Worm (Caenorhabditis elegans): ENCODE measurements around the gene C29F5.8.

The C29F5.8 gene

DNA sequence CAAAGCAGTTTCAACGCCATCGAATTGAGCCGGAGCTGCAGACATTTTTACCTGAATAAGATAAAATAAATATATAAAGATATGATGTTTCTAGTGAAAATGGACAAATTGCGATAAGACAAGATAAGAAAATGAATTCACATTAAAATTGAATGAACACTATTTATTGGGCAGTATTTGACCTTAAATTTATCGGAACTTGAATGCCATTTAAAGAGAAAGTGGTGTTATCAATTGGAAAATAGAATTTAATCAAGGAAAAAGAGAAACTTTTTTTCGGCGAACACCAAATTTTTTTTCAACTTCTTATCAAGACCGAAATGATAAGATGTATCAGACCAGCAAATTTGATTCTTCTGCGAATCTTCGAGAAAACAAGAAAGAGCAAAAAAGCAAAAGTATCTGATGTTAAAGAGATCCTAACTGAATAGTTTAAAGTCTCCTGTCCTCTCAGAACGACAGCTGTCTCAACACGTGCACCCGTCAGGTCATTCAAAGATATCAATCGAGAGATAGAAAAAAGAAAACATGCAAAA is 16.1 kb upstream of the C29F5.8 start, which contains the start of gene upb-1:
Gene upb-1, minus strand, starts transcription at position 51 of the 536 bp plus-strand sequence.
- TF ChIP-seq hmbx-1 (tag; optimal IDR thresholded peaks at IDR 0.05) (no peak), ceh-36 (tag; optimal IDR thresholded peaks at IDR 0.05) (no peak), sea-1 (GFP tag; conservative IDR thresholded peaks at IDR 0.05) (no peak), hmg-4 (GFP tag; optimal IDR thresholded peaks at IDR 0.05) (no peak), tbx-11 (GFP tag; IDR thresholded peaks at IDR 0.05) (no peak), ets-7 (tag; optimal IDR thresholded peaks at IDR 0.05) (no peak), B0310.2 (tag; optimal IDR thresholded peaks at IDR 0.05) (no peak), hnd-1 (tag; optimal IDR thresholded peaks at IDR 0.05) (no peak), ama-1 (optimal IDR thresholded peaks at IDR 0.05) (no peak), pes-1 (GFP tag; IDR thresholded peaks at IDR 0.05) (no peak)

DNA sequence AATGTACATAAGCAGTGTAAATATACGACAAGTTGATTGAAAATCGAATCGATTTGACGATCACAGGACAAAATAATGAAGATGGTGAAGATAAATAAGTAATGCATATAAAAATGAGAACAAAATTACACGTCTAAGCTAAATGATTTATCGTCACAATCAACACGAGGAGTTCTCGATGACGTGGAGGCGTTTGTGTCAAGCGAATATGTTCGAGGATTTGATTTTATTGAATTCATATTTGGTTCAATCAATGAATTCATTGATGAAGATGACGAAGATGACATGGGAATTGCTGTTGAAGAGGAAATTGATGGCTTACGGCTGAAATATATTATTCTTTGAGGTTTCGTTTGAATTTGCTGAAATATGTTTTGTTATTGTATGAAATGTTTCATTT is 13.7 kb upstream of the C29F5.8 start, which contains the start of gene nyn-3:
Gene nyn-3, minus strand, starts transcription at position 101 of the 400 bp plus-strand sequence.
- TF ChIP-seq tbx-11 (GFP tag; IDR thresholded peaks at IDR 0.05) (no peak), ceh-13 (GFP tag; optimal IDR thresholded peaks at IDR 0.05) (no peak), aly-1 (tag; optimal IDR thresholded peaks at IDR 0.05) (no peak), sea-1 (GFP tag; conservative IDR thresholded peaks at IDR 0.05) (no peak), B0310.2 (tag; optimal IDR thresholded peaks at IDR 0.05) (no peak), ceh-36 (tag; optimal IDR thresholded peaks at IDR 0.05) (no peak), pes-1 (GFP tag; IDR thresholded peaks at IDR 0.05) (no peak), tra-4 (tag; optimal IDR thresholded peaks at IDR 0.05) (no peak), ets-7 (tag; optimal IDR thresholded peaks at IDR 0.05) (no peak), tbx-37 (GFP tag; conservative IDR thresholded peaks at IDR 0.05) (no peak)

DNA sequence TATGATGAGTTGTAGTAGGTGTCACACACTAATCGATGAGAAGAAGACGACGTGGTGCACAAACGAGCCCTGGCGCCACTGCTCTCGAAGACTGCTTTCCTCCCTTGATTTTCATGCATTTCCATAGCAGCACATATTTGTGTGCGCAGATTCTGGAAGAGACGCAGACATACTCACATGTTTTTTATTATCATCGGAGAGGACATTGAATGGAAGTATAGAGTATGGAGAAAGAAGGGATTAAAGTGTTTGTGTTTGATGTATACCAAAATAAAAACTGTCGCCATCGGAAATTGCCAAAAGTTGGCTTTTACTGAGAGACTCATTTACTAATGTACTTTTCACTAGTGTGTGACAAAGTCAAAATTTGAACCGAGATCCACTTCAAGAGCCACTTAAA is 12.0 kb upstream of the C29F5.8 start, which contains the start of gene mps-1:
Gene mps-1, minus strand, starts transcription at position 101 of the 400 bp plus-strand sequence.
- no peak for TF ChIP-seq tbx-11 (GFP tag; IDR thresholded peaks at IDR 0.05)

DNA sequence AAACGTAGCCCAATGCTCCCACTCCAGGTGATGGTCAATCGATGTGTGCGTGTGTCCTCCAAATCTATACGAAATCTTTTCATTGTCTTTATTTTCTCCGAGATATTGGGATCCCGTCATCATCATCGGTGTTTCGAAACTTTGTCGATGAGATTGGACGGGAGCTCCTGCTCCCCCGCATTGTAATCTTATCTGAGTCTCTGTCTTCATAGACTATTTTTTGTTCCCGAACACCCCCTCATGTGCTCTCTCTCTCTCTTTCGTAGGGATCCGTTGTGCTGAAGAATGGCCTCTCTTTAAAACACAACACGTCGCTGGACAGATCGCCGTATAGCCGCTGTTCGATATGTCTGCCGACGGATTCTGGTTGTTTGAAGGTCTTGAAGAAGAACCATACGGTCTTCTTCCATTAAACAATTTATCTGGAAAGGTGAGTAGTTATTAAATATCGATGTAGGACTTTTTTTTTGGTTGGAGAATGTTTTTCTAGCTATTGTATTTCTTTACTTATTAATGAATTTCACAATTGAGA is 3.0 kb upstream of the C29F5.8 start, which contains the start of gene C29F5.1:
Gene C29F5.1, plus strand, starts transcription at position 317 of the 532 bp plus-strand sequence.
- TF ChIP-seq hnd-1 (tag; optimal IDR thresholded peaks at IDR 0.05) (no peak), B0310.2 (tag; optimal IDR thresholded peaks at IDR 0.05) (no peak), ceh-36 (tag; optimal IDR thresholded peaks at IDR 0.05) (no peak), flt-1 (GFP tag; IDR thresholded peaks at IDR 0.05) (no peak), hmg-4 (GFP tag; optimal IDR thresholded peaks at IDR 0.05) (no peak), hmbx-1 (tag; optimal IDR thresholded peaks at IDR 0.05) (no peak), ets-7 (tag; optimal IDR thresholded peaks at IDR 0.05) (no peak), tra-4 (tag; optimal IDR thresholded peaks at IDR 0.05) (no peak), scrt-1 (GFP tag; IDR thresholded peaks at IDR 0.05) (no peak), pes-1 (GFP tag; IDR thresholded peaks at IDR 0.05) (no peak), ceh-13 (GFP tag; optimal IDR thresholded peaks at IDR 0.05) (no peak), ama-1 (optimal IDR thresholded peaks at IDR 0.05) (no peak), sea-1 (GFP tag; conservative IDR thresholded peaks at IDR 0.05) (no peak), tbx-37 (GFP tag; conservative IDR thresholded peaks at IDR 0.05) (no peak), aly-1 (tag; optimal IDR thresholded peaks at IDR 0.05) (no peak), F13C5.2 (tag; optimal IDR thresholded peaks at IDR 0.05) (no peak), tbx-11 (GFP tag; IDR thresholded peaks at IDR 0.05) (no peak)

DNA sequence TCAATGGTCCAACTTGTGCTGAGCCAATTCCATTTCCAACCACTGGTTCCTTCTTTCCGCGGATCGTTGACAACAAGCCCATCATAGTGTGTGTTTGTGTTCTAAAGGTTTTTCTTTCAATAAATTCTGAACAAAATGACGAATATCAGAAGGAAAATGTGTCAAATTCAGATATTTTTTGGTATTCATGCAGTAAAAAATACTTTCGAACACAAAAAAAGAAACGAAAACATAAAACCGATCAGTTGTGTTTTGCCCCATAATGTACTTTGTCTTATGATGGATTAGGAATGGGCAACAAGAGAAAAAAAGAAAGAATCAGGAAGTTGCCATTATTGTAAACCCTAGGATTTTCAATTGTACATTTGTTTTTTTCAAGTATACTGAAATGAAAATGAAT is 3.0 kb downstream of the C29F5.8 start, which contains the start of gene glb-10:
Gene glb-10, minus strand, starts transcription at position 101 of the 400 bp plus-strand sequence.
- TF ChIP-seq tbx-37 (GFP tag; conservative IDR thresholded peaks at IDR 0.05) (no peak), scrt-1 (GFP tag; IDR thresholded peaks at IDR 0.05) (no peak), tra-4 (tag; optimal IDR thresholded peaks at IDR 0.05) (no peak), ceh-13 (GFP tag; optimal IDR thresholded peaks at IDR 0.05) (no peak), hmbx-1 (tag; optimal IDR thresholded peaks at IDR 0.05) (no peak), hnd-1 (tag; optimal IDR thresholded peaks at IDR 0.05) (no peak), hmg-4 (GFP tag; optimal IDR thresholded peaks at IDR 0.05) (no peak), ceh-36 (tag; optimal IDR thresholded peaks at IDR 0.05) (no peak), F13C5.2 (tag; optimal IDR thresholded peaks at IDR 0.05) (no peak), ets-7 (tag; optimal IDR thresholded peaks at IDR 0.05) (no peak), aly-1 (tag; optimal IDR thresholded peaks at IDR 0.05) (no peak), sea-1 (GFP tag; conservative IDR thresholded peaks at IDR 0.05) (no peak), pes-1 (GFP tag; IDR thresholded peaks at IDR 0.05) (no peak), tbx-11 (GFP tag; IDR thresholded peaks at IDR 0.05) (no peak), ama-1 (optimal IDR thresholded peaks at IDR 0.05) (no peak), B0310.2 (tag; optimal IDR thresholded peaks at IDR 0.05) (no peak), flt-1 (GFP tag; IDR thresholded peaks at IDR 0.05) (no peak)

DNA sequence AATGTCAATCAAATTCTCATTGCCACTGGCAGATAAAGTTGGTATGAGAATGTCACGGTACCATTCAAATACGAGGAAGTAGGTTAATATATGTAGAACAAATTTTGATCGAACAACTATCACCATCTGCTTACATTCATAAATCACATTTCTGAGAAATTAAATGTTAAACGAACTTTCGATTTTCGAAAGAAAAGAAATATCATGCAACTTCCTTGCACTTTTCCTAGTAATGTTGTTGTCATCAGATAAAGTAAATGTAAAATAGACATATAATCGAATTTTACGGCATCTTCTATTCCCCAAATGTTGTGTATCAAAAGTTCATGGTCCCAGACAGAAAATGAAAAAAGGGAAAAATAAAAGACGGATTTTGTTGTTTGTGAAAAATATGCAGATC is 5.2 kb downstream of the C29F5.8 start:
- TF ChIP-seq tbx-37 (GFP tag; conservative IDR thresholded peaks at IDR 0.05) = no peak
- no peak for TF ChIP-seq ceh-36 (tag; optimal IDR thresholded peaks at IDR 0.05)
- no peak for TF ChIP-seq F13C5.2 (tag; optimal IDR thresholded peaks at IDR 0.05)
- no peak for TF ChIP-seq pes-1 (GFP tag; IDR thresholded peaks at IDR 0.05)
- no peak for TF ChIP-seq ama-1 (optimal IDR thresholded peaks at IDR 0.05)
- no peak for TF ChIP-seq hmbx-1 (tag; optimal IDR thresholded peaks at IDR 0.05)
- no peak for TF ChIP-seq tra-4 (tag; optimal IDR thresholded peaks at IDR 0.05)
- no peak for TF ChIP-seq aly-1 (tag; optimal IDR thresholded peaks at IDR 0.05)
- TF ChIP-seq ets-7 (tag; optimal IDR thresholded peaks at IDR 0.05) = no peak

DNA sequence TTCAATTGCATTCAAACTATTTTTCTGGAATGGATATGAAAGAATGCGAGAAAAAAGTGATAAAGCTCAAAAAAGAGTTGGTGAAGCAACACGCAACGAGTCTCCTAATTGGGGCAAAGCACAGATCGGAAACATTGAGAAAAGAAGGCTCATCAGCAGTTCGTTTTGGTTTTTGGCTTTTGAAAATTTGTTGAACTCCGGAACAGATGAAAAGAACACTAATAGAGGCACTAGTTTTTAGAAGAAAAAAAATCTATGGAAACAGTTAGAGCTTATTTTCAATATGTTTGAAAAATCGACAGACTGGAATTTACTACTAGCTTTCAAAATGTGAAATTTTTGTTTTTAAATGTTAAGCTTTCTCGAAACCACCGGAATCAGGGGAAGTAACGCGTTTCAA is 5.7 kb downstream of the C29F5.8 start:
- TF ChIP-seq ceh-13 (GFP tag; optimal IDR thresholded peaks at IDR 0.05) (no peak), aly-1 (tag; optimal IDR thresholded peaks at IDR 0.05) (no peak), hnd-1 (tag; optimal IDR thresholded peaks at IDR 0.05) (no peak), sea-1 (GFP tag; conservative IDR thresholded peaks at IDR 0.05) (no peak), F13C5.2 (tag; optimal IDR thresholded peaks at IDR 0.05) (no peak), tbx-37 (GFP tag; conservative IDR thresholded peaks at IDR 0.05) (no peak), flt-1 (GFP tag; IDR thresholded peaks at IDR 0.05) (no peak), hmbx-1 (tag; optimal IDR thresholded peaks at IDR 0.05) (no peak), hmg-4 (GFP tag; optimal IDR thresholded peaks at IDR 0.05) (no peak), tbx-11 (GFP tag; IDR thresholded peaks at IDR 0.05) (no peak), ets-7 (tag; optimal IDR thresholded peaks at IDR 0.05) (no peak), ama-1 (optimal IDR thresholded peaks at IDR 0.05) (no peak), pes-1 (GFP tag; IDR thresholded peaks at IDR 0.05) (no peak), tra-4 (tag; optimal IDR thresholded peaks at IDR 0.05) (no peak), scrt-1 (GFP tag; IDR thresholded peaks at IDR 0.05) (no peak), B0310.2 (tag; optimal IDR thresholded peaks at IDR 0.05) (no peak), ceh-36 (tag; optimal IDR thresholded peaks at IDR 0.05) (no peak)

Data from whole organism, early embryonic.